Fruit fly (Drosophila melanogaster) whole organism, adult: Measurements from ENCODE around the gene CG7730.

Experiments used
- CG11617 ChIP-seq: fragments of 200-800 bp; sonication (Bioruptor generic); optimal IDR thresholded peaks from 2 replicates; lab custom pipeline; 2017; ENCODE audit warnings: mild to moderate bottlenecking, missing biosample characterization, missing genetic modification reagents, missing genetic modification characterization
- CG12768 ChIP-seq: fragments of 200-800 bp; sonication (Bioruptor generic); optimal IDR thresholded peaks from 2 replicates; lab custom pipeline; 2017; ENCODE audit warnings: missing biosample characterization, missing genetic modification characterization, mild to moderate bottlenecking, moderate library complexity, missing genetic modification reagents
- CG14711 ChIP-seq: fragments of 200-800 bp; sonication (Bioruptor generic); optimal IDR thresholded peaks from 2 replicates; lab custom pipeline; 2018; ENCODE audit warnings: missing biosample characterization, mild to moderate bottlenecking, missing genetic modification characterization, moderate library complexity
- CG1620 ChIP-seq: fragments of 200-800 bp; sonication (Bioruptor generic); optimal IDR thresholded peaks from 2 replicates; lab custom pipeline; 2016; ENCODE audit warnings: missing biosample characterization, missing genetic modification characterization
- CG33017 ChIP-seq: fragments of 200-800 bp; sonication (Bioruptor generic); optimal IDR thresholded peaks from 2 replicates; lab custom pipeline; 2018; ENCODE audit warnings: missing biosample characterization, mild to moderate bottlenecking, missing genetic modification characterization, moderate library complexity
- CG5204 ChIP-seq: fragments of 200-800 bp; sonication (Bioruptor generic); optimal IDR thresholded peaks from 2 replicates; lab custom pipeline; 2016; ENCODE audit warnings: missing biosample characterization, missing genetic modification characterization
- CG7045 ChIP-seq: fragments of 200-800 bp; sonication (Bioruptor generic); optimal IDR thresholded peaks from 2 replicates; lab custom pipeline; 2017; ENCODE audit warnings: missing biosample characterization, mild to moderate bottlenecking, missing genetic modification characterization
- CG7101 ChIP-seq: fragments of 200-800 bp; sonication (Bioruptor generic); optimal IDR thresholded peaks from 2 replicates; lab custom pipeline; 2018; ENCODE audit warnings: missing biosample characterization, mild to moderate bottlenecking, missing genetic modification characterization, moderate library complexity
- Clk ChIP-seq: fragments of 200-800 bp; sonication (Bioruptor generic); optimal IDR thresholded peaks from 2 replicates; lab custom pipeline; 2017; ENCODE audit warnings: missing biosample characterization, missing genetic modification characterization
- Crg-1 ChIP-seq: fragments of 200-800 bp; sonication (Bioruptor generic); optimal IDR thresholded peaks from 2 replicates; lab custom pipeline; 2016; ENCODE audit warnings: missing biosample characterization, missing genetic modification characterization
- Hr96 ChIP-seq: fragments of 200-800 bp; sonication (Bioruptor generic); optimal IDR thresholded peaks from 2 replicates; lab custom pipeline; 2016; ENCODE audit warnings: missing biosample characterization, missing genetic modification characterization
- Mnt ChIP-seq: fragments of 200-800 bp; sonication (Bioruptor generic); optimal IDR thresholded peaks from 2 replicates; lab custom pipeline; 2016; ENCODE audit warnings: missing biosample characterization, mild to moderate bottlenecking, missing genetic modification characterization
- bab1 ChIP-seq: fragments of 200-800 bp; sonication (Bioruptor generic); optimal IDR thresholded peaks from 3 replicates; lab custom pipeline; 2019; ENCODE audit warnings: missing biosample characterization, mild to moderate bottlenecking, missing genetic modification characterization, moderate library complexity
- cic ChIP-seq: fragments of 200-800 bp; sonication (Bioruptor generic); optimal IDR thresholded peaks from 2 replicates; lab custom pipeline; 2017; ENCODE audit warnings: missing biosample characterization, mild to moderate bottlenecking, missing genetic modification characterization, moderate library complexity
- cnc ChIP-seq, 2 experiments: fragments of >200 bp; optimal IDR thresholded peaks; 2 replicates each; lab custom pipeline; 2017
- kay ChIP-seq: fragments of 200-800 bp; sonication (Bioruptor generic); peaks from one replicate; lab custom pipeline; 2016; ENCODE audit warnings: missing biosample characterization, missing genetic modification characterization, borderline replicate concordance
- ovo ChIP-seq: fragments of 200-800 bp; sonication (Bioruptor generic); optimal IDR thresholded peaks from 2 replicates; lab custom pipeline; 2016; ENCODE audit warnings: missing biosample characterization, missing genetic modification characterization
- pad ChIP-seq: fragments of 200-800 bp; sonication (Bioruptor generic); optimal IDR thresholded peaks from 3 replicates; lab custom pipeline; 2017; ENCODE audit warnings: missing biosample characterization, missing genetic modification characterization, mild to moderate bottlenecking, moderate library complexity, missing genetic modification reagents
- tj ChIP-seq: fragments of 200-800 bp; sonication (Bioruptor generic); optimal IDR thresholded peaks from 3 replicates; lab custom pipeline; 2017; ENCODE audit warnings: missing biosample characterization, mild to moderate bottlenecking, missing genetic modification characterization, moderate library complexity
- toe ChIP-seq: fragments of 200-800 bp; sonication (Bioruptor generic); optimal IDR thresholded peaks from 2 replicates; lab custom pipeline; 2016; ENCODE audit warnings: missing biosample characterization, missing genetic modification characterization

Gene CG7730

dm6 chr3L:17010492-17011303 lies 16.6 kb upstream of the CG7730 start:
- TF ChIP-seq cic (GFP tag; lab: Kevin White, UChicago): peak; percentile 48
- TF ChIP-seq CG12768 (GFP tag; lab: Kevin White, UChicago): peak; percentile 35
- no peak for TF ChIP-seq toe (GFP tag; lab: Kevin White, UChicago)
- TF ChIP-seq cnc (optimal IDR thresholded peaks at IDR 0.05; lab: Kevin White, UChicago): peak in 1 of 2 experiments; percentile 19
- no peak for TF ChIP-seq ovo (GFP tag; lab: Kevin White, UChicago)
- TF ChIP-seq kay (GFP tag; lab: Kevin White, UChicago): peak; percentile 91
- TF ChIP-seq Hr96 (GFP tag; lab: Kevin White, UChicago): peak; percentile 18

dm6 chr3L:17011351-17012016 lies 15.8 kb upstream of the CG7730 start:
- TF ChIP-seq CG11617 (GFP tag; lab: Kevin White, UChicago) (no peak), CG7045 (GFP tag; lab: Kevin White, UChicago) (no peak), CG7101 (tag; lab: Kevin White, UChicago) (no peak), CG12768 (GFP tag; lab: Kevin White, UChicago) (no peak), ovo (GFP tag; lab: Kevin White, UChicago) (peak; percentile 60), Crg-1 (no peak), Mnt (peak; percentile 6), Clk (GFP tag; lab: Kevin White, UChicago) (no peak)

- TF ChIP-seq cic (GFP tag; lab: Kevin White, UChicago): peak; percentile 50
- TF ChIP-seq CG11617 (GFP tag; lab: Kevin White, UChicago): peak; percentile 67
- peak; percentile 34 for TF ChIP-seq toe (GFP tag; lab: Kevin White, UChicago)
- peak; percentile 76 for TF ChIP-seq CG7101 (tag; lab: Kevin White, UChicago)
- TF ChIP-seq Mnt: peak; percentile 70
- TF ChIP-seq CG1620 (GFP tag; lab: Kevin White, UChicago): peak; percentile 69
- peak; percentile 62 for TF ChIP-seq CG7045 (GFP tag; lab: Kevin White, UChicago)
- TF ChIP-seq CG5204 (GFP tag; lab: Kevin White, UChicago): no peak
- TF ChIP-seq pad (GFP tag; lab: Kevin White, UChicago): peak; percentile 69
- no peak for TF ChIP-seq cnc (optimal IDR thresholded peaks at IDR 0.05; lab: Kevin White, UChicago)
- peak; percentile 39 for TF ChIP-seq CG14711
- no peak for TF ChIP-seq Clk (GFP tag; lab: Kevin White, UChicago)
- TF ChIP-seq tj (GFP tag; lab: Kevin White, UChicago): peak; percentile 84
- peak; percentile 90 for TF ChIP-seq bab1 (GFP tag; lab: Kevin White, UChicago)
- no peak for TF ChIP-seq kay (GFP tag; lab: Kevin White, UChicago)
- TF ChIP-seq Crg-1: peak; percentile 71
- peak; percentile 63 for TF ChIP-seq Hr96 (GFP tag; lab: Kevin White, UChicago)
- TF ChIP-seq CG12768 (GFP tag; lab: Kevin White, UChicago): peak; percentile 92
- TF ChIP-seq ovo (GFP tag; lab: Kevin White, UChicago): peak; percentile 85
- peak; percentile 62 for TF ChIP-seq CG33017
Observed at dm6 chr3L:17012017-17012719, 15.1 kb upstream of the CG7730 start, which contains the start of gene CG3764. TSS of gene CG3764 (minus strand) at chr3L:17012565.

dm6 chr3L:17015663-17016575 lies 11.4 kb upstream of the CG7730 start, which contains the start of the genes CG6664 and CG7728:
TSS of gene CG6664 (minus strand) at chr3L:17016180.
TSS of gene CG7728 (plus strand) at chr3L:17016536.
- TF ChIP-seq Clk (GFP tag; lab: Kevin White, UChicago) (peak; percentile 21), tj (GFP tag; lab: Kevin White, UChicago) (peak; percentile 48), toe (GFP tag; lab: Kevin White, UChicago) (peak; percentile 69), bab1 (GFP tag; lab: Kevin White, UChicago) (peak; percentile 54), CG1620 (GFP tag; lab: Kevin White, UChicago) (peak; percentile 37), cic (GFP tag; lab: Kevin White, UChicago) (no peak), Crg-1 (peak; percentile 15), kay (GFP tag; lab: Kevin White, UChicago) (no peak), CG33017 (no peak), pad (GFP tag; lab: Kevin White, UChicago) (peak; percentile 16), cnc (optimal IDR thresholded peaks at IDR 0.05; lab: Kevin White, UChicago) (no peak), CG5204 (GFP tag; lab: Kevin White, UChicago) (no peak), CG7045 (GFP tag; lab: Kevin White, UChicago) (peak; percentile 42), Mnt (peak; percentile 98), CG12768 (GFP tag; lab: Kevin White, UChicago) (peak; percentile 61), ovo (GFP tag; lab: Kevin White, UChicago) (peak; percentile 60), CG7101 (tag; lab: Kevin White, UChicago) (peak; percentile 46), CG11617 (GFP tag; lab: Kevin White, UChicago) (peak; percentile 66), CG14711 (no peak), Hr96 (GFP tag; lab: Kevin White, UChicago) (peak; percentile 68)
